Fruit fly (Drosophila melanogaster) whole organism, embryonic: ENCODE measurements around the gene CG45002.

Experiments
- CG12391 ChIP-seq: fragments of 200-800 bp; sonication (Bioruptor generic); optimal IDR thresholded peaks from 3 replicates; lab custom pipeline; 2018; ENCODE audit warnings: missing biosample characterization, mild to moderate bottlenecking, missing genetic modification characterization, moderate library complexity
- CG4854 ChIP-seq: fragments of 200-800 bp; sonication (Bioruptor generic); optimal IDR thresholded peaks from 2 replicates; lab custom pipeline; 2016; ENCODE audit warnings: missing biosample characterization, missing genetic modification characterization, inconsistent platforms
- Dip2 ChIP-seq: fragments of 200-800 bp; sonication (Bioruptor generic); IDR thresholded peaks from 2 replicates; pipeline ENCODE4 v1.3.6; 2022; ENCODE audit warnings: missing biosample characterization, missing genetic modification characterization
- Hr78 ChIP-seq, 2 experiments: fragments of 200-800 bp in 1 of 2; fragments of >200 bp in 1 of 2; sonication (Bioruptor generic) in 1 of 2; optimal IDR thresholded peaks; 2 replicates each; lab custom pipeline; 2017 to 2019; ENCODE audit warnings: missing biosample characterization in 2 of 2, missing genetic modification characterization in 2 of 2, mild to moderate bottlenecking in 1 of 2, moderate library complexity in 1 of 2
- Vsx1 ChIP-seq: fragments of 200-800 bp; sonication (Bioruptor generic); optimal IDR thresholded peaks from 2 replicates; lab custom pipeline; 2017; ENCODE audit warnings: missing biosample characterization, mild to moderate bottlenecking, missing genetic modification characterization, missing genetic modification reagents
- dan ChIP-seq: fragments of 200-800 bp; sonication (Bioruptor generic); IDR thresholded peaks from 2 replicates; pipeline ENCODE4 v1.3.6; 2022; ENCODE audit warnings: missing biosample characterization, missing genetic modification characterization
- exex ChIP-seq: fragments of 200-800 bp; sonication (Bioruptor generic); optimal IDR thresholded peaks from 4 replicates; lab custom pipeline; 2018; ENCODE audit warnings: missing biosample characterization, mild to moderate bottlenecking, missing genetic modification characterization, moderate library complexity
- ham ChIP-seq: fragments of 200-800 bp; sonication (Bioruptor generic); IDR thresholded peaks from 2 replicates; pipeline ENCODE4 v1.3.6; 2022; ENCODE audit warnings: missing biosample characterization, missing genetic modification characterization

DNA sequence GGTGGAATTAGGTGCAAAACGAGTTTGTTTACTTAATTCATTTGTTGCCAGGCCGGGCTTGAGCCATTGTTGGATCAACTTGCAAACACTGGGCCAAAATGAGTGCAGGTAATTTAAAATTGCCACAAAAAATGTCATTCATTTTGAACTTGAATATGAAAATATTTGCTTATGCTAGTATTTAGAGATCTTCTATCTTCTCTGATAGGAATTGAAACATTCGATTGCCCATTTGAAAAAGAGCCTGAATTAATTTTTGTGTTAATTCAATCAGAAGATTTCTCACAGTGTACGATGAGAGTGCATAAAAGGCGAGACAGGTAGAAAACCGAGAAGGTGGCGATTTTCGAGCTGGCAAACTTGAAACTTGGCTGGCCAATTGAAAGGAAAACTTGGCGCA is 100.0 kb downstream of the CG45002 start:
- TF ChIP-seq Dip2 (no peak), exex (tag; lab: Kevin White, UChicago) (no peak), Vsx1 (GFP tag; lab: Kevin White, UChicago) (no peak), Hr78 (GFP tag; optimal IDR thresholded peaks at IDR 0.05; lab: Kevin White, UChicago) (no peak), dan (no peak), CG12391 (tag; lab: Kevin White, UChicago) (no peak), CG4854 (GFP tag; lab: Kevin White, UChicago) (no peak), ham (GFP tag; lab: Robert Waterston, UW) (no peak)
